Worm (Caenorhabditis elegans): ENCODE measurements around the gene fbxb-64.
"Not testable (repeated sequence)": the region's sequence is repeated elsewhere in the genome, so short reads cannot be mapped to it uniquely, and the experiment has no call there.

DNA sequence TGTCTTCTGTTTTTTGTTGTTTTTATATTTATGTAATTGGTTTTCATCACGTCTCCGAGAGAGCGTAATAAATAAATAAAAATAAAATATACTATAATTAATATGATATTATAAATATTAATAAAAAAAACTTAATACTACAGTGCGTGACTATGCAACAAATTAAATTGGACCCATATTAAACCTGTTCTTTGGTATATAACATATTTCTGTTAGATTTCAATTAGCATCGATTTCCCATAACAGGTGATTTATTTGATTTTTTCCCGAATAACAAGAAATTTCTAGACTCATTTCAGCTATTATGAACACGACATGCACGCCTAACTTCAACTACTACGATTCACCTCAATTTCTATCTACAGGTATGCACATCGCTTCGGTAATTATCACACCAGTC, 4.0 kb downstream of the fbxb-64 start, which contains the start of gene srh-208:
- not testable (repeated sequence) for TF ChIP-seq unc-62 (GFP tag; optimal IDR thresholded peaks at IDR 0.05); F33H1.4 (GFP tag; IDR thresholded peaks at IDR 0.05); ceh-27 (GFP tag; optimal IDR thresholded peaks at IDR 0.05); snpc-4 (GFP tag; optimal IDR thresholded peaks at IDR 0.05); snpc-4 (tag; optimal IDR thresholded peaks at IDR 0.05); snpc-3.4 (tag; optimal IDR thresholded peaks at IDR 0.05); F49E8.2 (tag; optimal IDR thresholded peaks at IDR 0.05; ENCODE audit: insufficient read depth); nhr-27 (tag; optimal IDR thresholded peaks at IDR 0.05); pha-4 (tag; optimal IDR thresholded peaks at IDR 0.05); dpl-1 (GFP tag; optimal IDR thresholded peaks at IDR 0.05); ama-1 (optimal IDR thresholded peaks at IDR 0.05); ama-1 (GFP tag; optimal IDR thresholded peaks at IDR 0.05); hlh-12 (tag; optimal IDR thresholded peaks at IDR 0.05); T26A5.8 (tag; optimal IDR thresholded peaks at IDR 0.05); ceh-40 (GFP tag; IDR thresholded peaks at IDR 0.05)

All from whole organism, young adult.